Fruit fly (Drosophila melanogaster) whole organism, embryonic: ENCODE data around the gene kirre.
A peak's percentile ranks its signal among the peaks of the same experiment; 100 is the strongest.

Experiments used
- ATbp ChIP-seq: fragments of 200-800 bp; sonication (Bioruptor generic); optimal IDR thresholded peaks from 2 replicates; lab custom pipeline; 2017; ENCODE audit warnings: missing biosample characterization, mild to moderate bottlenecking, missing genetic modification characterization, missing genetic modification reagents
- Ada2b ChIP-seq: fragments of 200-800 bp; sonication (Bioruptor generic); IDR thresholded peaks from 2 replicates; pipeline ENCODE4 v1.3.6; 2022; ENCODE audit warnings: missing biosample characterization, missing genetic modification characterization
- Bdp1 ChIP-seq: fragments of 200-800 bp; sonication (Bioruptor generic); optimal IDR thresholded peaks from 3 replicates; lab custom pipeline; 2016; ENCODE audit warnings: missing biosample characterization, missing genetic modification characterization
- Blimp-1 ChIP-seq: fragments of 200-800 bp; sonication (Bioruptor generic); optimal IDR thresholded peaks from 3 replicates; lab custom pipeline; 2018; ENCODE audit warnings: missing biosample characterization, missing genetic modification characterization, mild to moderate bottlenecking, moderate library complexity, missing genetic modification reagents
- Bteb2 ChIP-seq: fragments of 200-800 bp; sonication (Bioruptor generic); optimal IDR thresholded peaks from 2 replicates; lab custom pipeline; 2016; ENCODE audit warnings: missing biosample characterization, missing genetic modification characterization
- CG10654 ChIP-seq: fragments of 200-800 bp; sonication (Bioruptor generic); optimal IDR thresholded peaks from 2 replicates; lab custom pipeline; 2016; ENCODE audit warnings: missing biosample characterization, missing genetic modification characterization
- CG12071 ChIP-seq: fragments of 200-800 bp; sonication (Bioruptor generic); optimal IDR thresholded peaks from 3 replicates; lab custom pipeline; 2018; ENCODE audit warnings: missing biosample characterization, mild to moderate bottlenecking, missing genetic modification characterization
- CG12769 ChIP-seq: fragments of 200-800 bp; sonication (Bioruptor generic); optimal IDR thresholded peaks from 2 replicates; lab custom pipeline; 2019; ENCODE audit warnings: missing biosample characterization, mild to moderate bottlenecking, missing genetic modification characterization, moderate library complexity
- CG12942 ChIP-seq: fragments of 200-800 bp; sonication (Bioruptor generic); optimal IDR thresholded peaks from 3 replicates; lab custom pipeline; 2016; ENCODE audit warnings: missing biosample characterization, missing genetic modification characterization
- CG15601 ChIP-seq: fragments of 200-800 bp; sonication (Bioruptor generic); optimal IDR thresholded peaks from 3 replicates; lab custom pipeline; 2019; ENCODE audit warnings: missing biosample characterization, mild to moderate bottlenecking, missing genetic modification characterization, moderate library complexity
- CG17568 ChIP-seq: fragments of 200-800 bp; sonication (Bioruptor generic); optimal IDR thresholded peaks from 2 replicates; lab custom pipeline; 2018; ENCODE audit warnings: missing biosample characterization, mild to moderate bottlenecking, missing genetic modification characterization, moderate library complexity
- CG17829 ChIP-seq: fragments of 200-800 bp; optimal IDR thresholded peaks from 2 replicates; lab custom pipeline; 2019; ENCODE audit warnings: missing biosample characterization, mild to moderate bottlenecking, missing genetic modification characterization, moderate library complexity
- CG2120 ChIP-seq: fragments of 200-800 bp; sonication (Bioruptor generic); optimal IDR thresholded peaks from 3 replicates; lab custom pipeline; 2016; ENCODE audit warnings: missing biosample characterization, missing genetic modification characterization
- CG2712 ChIP-seq: fragments of 200-800 bp; optimal IDR thresholded peaks from 3 replicates; lab custom pipeline; 2019; ENCODE audit warnings: missing biosample characterization, mild to moderate bottlenecking, missing genetic modification characterization, moderate library complexity
- CG30431 ChIP-seq: fragments of 200-800 bp; sonication (Bioruptor generic); optimal IDR thresholded peaks from 2 replicates; lab custom pipeline; 2017; ENCODE audit warnings: missing biosample characterization, missing genetic modification characterization
- CG31388 ChIP-seq: fragments of 200-800 bp; sonication (Bioruptor generic); optimal IDR thresholded peaks from 2 replicates; lab custom pipeline; 2016; ENCODE audit warnings: missing biosample characterization, missing genetic modification characterization
- CG3163 ChIP-seq: fragments of 200-800 bp; sonication (Bioruptor generic); optimal IDR thresholded peaks from 3 replicates; lab custom pipeline; 2016; ENCODE audit warnings: missing biosample characterization, missing genetic modification characterization
- CG32532 ChIP-seq: fragments of 200-800 bp; sonication (Bioruptor generic); IDR thresholded peaks from 2 replicates; pipeline ENCODE4 v1.3.6; 2022; ENCODE audit warnings: missing biosample characterization, missing genetic modification characterization
- CG6683 ChIP-seq: fragments of 200-800 bp; sonication (Bioruptor generic); optimal IDR thresholded peaks from 2 replicates; lab custom pipeline; 2017; ENCODE audit warnings: missing biosample characterization, mild to moderate bottlenecking, missing genetic modification characterization, missing genetic modification reagents
- CG8478 ChIP-seq: fragments of >200 bp; optimal IDR thresholded peaks from 2 replicates; lab custom pipeline; 2018
- CTCF ChIP-seq: fragments of 200-800 bp; sonication (Bioruptor generic); optimal IDR thresholded peaks from 2 replicates; lab custom pipeline; 2017; ENCODE audit warnings: missing biosample characterization, mild to moderate bottlenecking, missing genetic modification characterization, moderate library complexity
- Deaf1 ChIP-seq: fragments of 200-800 bp; optimal IDR thresholded peaks from 3 replicates; lab custom pipeline; 2019; ENCODE audit warnings: missing biosample characterization, mild to moderate bottlenecking, missing genetic modification characterization, moderate library complexity
- Dll ChIP-seq: fragments of 200-800 bp; sonication (Bioruptor generic); IDR thresholded peaks from 4 replicates; pipeline ENCODE4 v1.3.6; 2022; ENCODE audit warnings: missing biosample characterization, missing genetic modification characterization; ENCODE audit not compliant: partially characterized antibody
- Doc2 ChIP-seq: fragments of 200-800 bp; sonication (Bioruptor generic); IDR thresholded peaks from 2 replicates; pipeline ENCODE4 v1.3.6; 2022; ENCODE audit warnings: missing biosample characterization, missing genetic modification characterization
- Fer3 ChIP-seq: fragments of 200-800 bp; sonication (Bioruptor generic); optimal IDR thresholded peaks from 2 replicates; lab custom pipeline; 2018; ENCODE audit warnings: missing biosample characterization, mild to moderate bottlenecking, missing genetic modification characterization, moderate library complexity
- Gsc ChIP-seq: fragments of 200-800 bp; sonication (Bioruptor generic); IDR thresholded peaks from 2 replicates; pipeline ENCODE4 v1.3.6; 2022; ENCODE audit warnings: missing biosample characterization, missing genetic modification characterization
- Hmr ChIP-seq: fragments of 200-800 bp; sonication (Bioruptor generic); optimal IDR thresholded peaks from 3 replicates; lab custom pipeline; 2017; ENCODE audit warnings: mild to moderate bottlenecking, missing biosample characterization, missing genetic modification reagents, missing genetic modification characterization
- Hr39 ChIP-seq: fragments of >200 bp; optimal IDR thresholded peaks from 2 replicates; lab custom pipeline; 2017
- Lim3 ChIP-seq: fragments of 200-800 bp; sonication (Bioruptor generic); IDR thresholded peaks from 2 replicates; pipeline ENCODE4 v1.3.6; 2022; ENCODE audit warnings: missing biosample characterization, missing genetic modification characterization
- NFAT ChIP-seq: fragments of 200-800 bp; sonication (Bioruptor generic); IDR thresholded peaks from 2 replicates; pipeline ENCODE4 v1.3.6; 2022; ENCODE audit warnings: missing biosample characterization, missing genetic modification characterization
- Sox100B ChIP-seq: fragments of 200-800 bp; sonication (Bioruptor generic); optimal IDR thresholded peaks from 3 replicates; lab custom pipeline; 2018; ENCODE audit warnings: missing biosample characterization, mild to moderate bottlenecking, missing genetic modification characterization
- Trl ChIP-seq, 3 experiments: fragments of >200 bp in 2 of 3; fragments of 200-800 bp in 1 of 3; sonication (Bioruptor generic) in 1 of 3; optimal IDR thresholded peaks; 2 replicates in 1 of 3; 3 replicates in 2 of 3; lab custom pipeline; 2016 to 2017; ENCODE audit warnings: missing biosample characterization in 1 of 3, missing genetic modification characterization in 1 of 3
- Vsx1 ChIP-seq: fragments of 200-800 bp; sonication (Bioruptor generic); optimal IDR thresholded peaks from 2 replicates; lab custom pipeline; 2017; ENCODE audit warnings: missing biosample characterization, mild to moderate bottlenecking, missing genetic modification characterization, missing genetic modification reagents
- amos ChIP-seq: fragments of 200-800 bp; sonication (Bioruptor generic); IDR thresholded peaks from 2 replicates; pipeline ENCODE4 v1.3.6; 2022; ENCODE audit warnings: missing biosample characterization, missing genetic modification characterization; ENCODE audit not compliant: partially characterized antibody
- ara ChIP-seq: fragments of 200-800 bp; sonication (Bioruptor generic); IDR thresholded peaks from 2 replicates; pipeline ENCODE4 v1.3.6; 2022; ENCODE audit warnings: missing biosample characterization, missing genetic modification characterization
- ase ChIP-seq: fragments of 200-800 bp; sonication (Bioruptor generic); IDR thresholded peaks from 3 replicates; pipeline ENCODE4 v1.3.6; 2022; ENCODE audit warnings: missing biosample characterization, missing genetic modification characterization
- ash1 ChIP-seq: fragments of 200-800 bp; sonication (Bioruptor generic); optimal IDR thresholded peaks from 2 replicates; lab custom pipeline; 2018; ENCODE audit warnings: missing biosample characterization, mild to moderate bottlenecking, missing genetic modification characterization
- chinmo ChIP-seq: fragments of 200-800 bp; sonication (Bioruptor generic); IDR thresholded peaks from 4 replicates; pipeline ENCODE4 v1.3.6; 2022; ENCODE audit warnings: missing biosample characterization, missing genetic modification characterization; ENCODE audit not compliant: partially characterized antibody
- crp ChIP-seq, 2 experiments: fragments of 200-800 bp; sonication (Bioruptor generic); optimal IDR thresholded peaks; 2 replicates in 1 of 2; 3 replicates in 1 of 2; lab custom pipeline; 2017; ENCODE audit warnings: missing biosample characterization in 2 of 2, missing genetic modification characterization in 2 of 2, mild to moderate bottlenecking in 1 of 2, moderate library complexity in 1 of 2
- dm ChIP-seq: fragments of 200-800 bp; sonication (Bioruptor generic); optimal IDR thresholded peaks from 3 replicates; lab custom pipeline; 2016; ENCODE audit warnings: missing biosample characterization, missing genetic modification characterization
- en ChIP-seq: fragments of 200-800 bp; sonication (Bioruptor generic); optimal IDR thresholded peaks from 2 replicates; lab custom pipeline; 2016; ENCODE audit warnings: missing biosample characterization, missing genetic modification characterization
- eyg ChIP-seq: fragments of 200-800 bp; sonication (Bioruptor generic); optimal IDR thresholded peaks from 3 replicates; lab custom pipeline; 2016; ENCODE audit warnings: missing biosample characterization, missing genetic modification characterization
- gcm ChIP-seq: fragments of 200-800 bp; sonication (Bioruptor generic); optimal IDR thresholded peaks from 2 replicates; lab custom pipeline; 2019; ENCODE audit warnings: missing biosample characterization, mild to moderate bottlenecking, missing genetic modification characterization, moderate library complexity
- ken ChIP-seq: fragments of 200-800 bp; sonication (Bioruptor generic); IDR thresholded peaks from 3 replicates; pipeline ENCODE4 v1.3.6; 2022; ENCODE audit warnings: missing biosample characterization, missing genetic modification characterization
- mirr ChIP-seq: fragments of 200-800 bp; sonication (Bioruptor generic); optimal IDR thresholded peaks from 3 replicates; lab custom pipeline; 2018; ENCODE audit warnings: missing biosample characterization, mild to moderate bottlenecking, missing genetic modification characterization
- p53 ChIP-seq: fragments of 200-800 bp; sonication (Bioruptor generic); optimal IDR thresholded peaks from 2 replicates; lab custom pipeline; 2016; ENCODE audit warnings: missing biosample characterization, missing genetic modification characterization
- pho ChIP-seq: fragments of 200-800 bp; sonication (Bioruptor generic); optimal IDR thresholded peaks from 2 replicates; lab custom pipeline; 2016; ENCODE audit warnings: missing biosample characterization, missing genetic modification characterization
- row ChIP-seq: fragments of 200-800 bp; sonication (Bioruptor generic); IDR thresholded peaks from 3 replicates; pipeline ENCODE4 v1.3.6; 2022; ENCODE audit warnings: missing biosample characterization, missing genetic modification characterization
- sisA ChIP-seq: fragments of 200-800 bp; sonication (Bioruptor generic); IDR thresholded peaks from 2 replicates; pipeline ENCODE4 v1.3.6; 2022; ENCODE audit warnings: missing biosample characterization, missing genetic modification characterization
- stc ChIP-seq: fragments of 200-800 bp; sonication (Bioruptor generic); IDR thresholded peaks from 2 replicates; pipeline ENCODE4 v1.3.6; 2022; ENCODE audit warnings: missing biosample characterization, missing genetic modification characterization
- tio ChIP-seq: fragments of 200-800 bp; sonication (Bioruptor generic); optimal IDR thresholded peaks from 2 replicates; lab custom pipeline; 2017; ENCODE audit warnings: missing biosample characterization, missing genetic modification characterization, inconsistent platforms
- trem ChIP-seq: fragments of 200-800 bp; optimal IDR thresholded peaks from 3 replicates; lab custom pipeline; 2019; ENCODE audit warnings: missing biosample characterization, mild to moderate bottlenecking, missing genetic modification characterization, moderate library complexity

The kirre gene

DNA sequence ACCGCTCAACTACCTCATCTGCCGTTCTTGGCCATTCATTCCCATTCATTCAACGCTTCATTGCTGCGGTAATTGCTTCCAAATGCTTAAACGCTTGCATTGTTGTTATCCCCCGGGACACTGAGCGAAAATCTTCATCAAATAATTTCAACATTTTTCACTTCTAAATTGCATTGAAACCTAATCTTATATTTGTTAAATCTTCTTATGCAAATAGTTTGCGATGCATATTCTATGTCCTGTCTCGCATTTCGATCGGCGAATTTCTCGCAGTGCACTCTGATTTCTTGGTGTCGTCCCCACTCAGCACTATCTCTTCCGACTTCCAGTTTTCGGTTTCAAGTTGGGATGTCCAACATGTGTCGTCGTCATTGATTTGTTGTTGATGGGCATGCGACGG, 356.8 kb downstream of the kirre start (continued):
- TF ChIP-seq CG10654 (GFP tag; lab: Kevin White, UChicago), result peak; percentile 94
- TF ChIP-seq row (GFP tag; lab: Robert Waterston, UW), result peak; percentile 92
- TF ChIP-seq Lim3 (GFP tag; lab: Robert Waterston, UW), result peak; percentile 38; the same call in 1 of the 2 replicates
- peak; percentile 87 for TF ChIP-seq dm (GFP tag; lab: Kevin White, UChicago)
- TF ChIP-seq CG8478, result no peak
- TF ChIP-seq eyg (GFP tag; lab: Kevin White, UChicago), result peak; percentile 71
- no peak for TF ChIP-seq Trl (optimal IDR thresholded peaks at IDR 0.05; lab: Kevin White, UChicago)
- TF ChIP-seq Trl (GFP tag; optimal IDR thresholded peaks at IDR 0.05; lab: Kevin White, UChicago), result peak; percentile 97
- TF ChIP-seq CTCF (GFP tag; lab: Kevin White, UChicago), result peak; percentile 59
- no peak for TF ChIP-seq Dll (GFP tag; lab: Robert Waterston, UW)
- peak; percentile 90 for TF ChIP-seq CG12942 (GFP tag; lab: Kevin White, UChicago)
- TF ChIP-seq Deaf1 (tag; lab: Kevin White, UChicago), result peak; percentile 68
- TF ChIP-seq gcm (GFP tag; lab: Kevin White, UChicago), result peak; percentile 92
- TF ChIP-seq CG31388 (GFP tag; lab: Kevin White, UChicago), result peak; percentile 86
- peak; percentile 97 for TF ChIP-seq ara (GFP tag; lab: Robert Waterston, UW)
- no peak for TF ChIP-seq Doc2
- peak; percentile 82 for TF ChIP-seq Ada2b (GFP tag; lab: Robert Waterston, UW)
- TF ChIP-seq Bteb2 (GFP tag; lab: Kevin White, UChicago), result peak; percentile 83
- no peak for TF ChIP-seq Hr39 (lab: Kevin White, UChicago)
- TF ChIP-seq pho (GFP tag; lab: Kevin White, UChicago), result peak; percentile 75
- TF ChIP-seq ash1 (GFP tag; lab: Kevin White, UChicago), result no peak
- TF ChIP-seq Gsc (GFP tag; lab: Robert Waterston, UW), result peak; percentile 88
- TF ChIP-seq Blimp-1 (GFP tag; lab: Kevin White, UChicago), result peak; percentile 94
- TF ChIP-seq CG17829 (tag; lab: Kevin White, UChicago), result peak; percentile 97
- TF ChIP-seq CG15601, result peak; percentile 95
- TF ChIP-seq Fer3 (tag; lab: Kevin White, UChicago), result peak; percentile 83
- TF ChIP-seq CG32532 (GFP tag; lab: Robert Waterston, UW), result peak; percentile 77
- TF ChIP-seq ATbp (GFP tag; lab: Kevin White, UChicago), result peak; percentile 94
- TF ChIP-seq p53 (GFP tag; lab: Kevin White, UChicago), result peak; percentile 86
- peak in 1 of 2 experiments; percentile 47 for TF ChIP-seq crp (GFP tag; optimal IDR thresholded peaks at IDR 0.05; lab: Kevin White, UChicago)
- no peak for TF ChIP-seq amos
- peak; percentile 88 for TF ChIP-seq ase (GFP tag; lab: Robert Waterston, UW)
- peak; percentile 92 for TF ChIP-seq CG12769
- TF ChIP-seq CG3163 (GFP tag; lab: Kevin White, UChicago), result peak; percentile 80
- peak; percentile 90 for TF ChIP-seq CG12071 (GFP tag; lab: Kevin White, UChicago)
- peak; percentile 90 for TF ChIP-seq tio (GFP tag; lab: Kevin White, UChicago)
- TF ChIP-seq Bdp1, result peak; percentile 85
- no peak; the same call in 1 of the 2 replicates for TF ChIP-seq NFAT (GFP tag; lab: Robert Waterston, UW)
- TF ChIP-seq chinmo (GFP tag; lab: Robert Waterston, UW), result no peak
- peak; percentile 65 for TF ChIP-seq Vsx1 (GFP tag; lab: Kevin White, UChicago)
- TF ChIP-seq Sox100B (GFP tag; lab: Kevin White, UChicago), result peak; percentile 86
- peak; percentile 92 for TF ChIP-seq sisA
- peak; percentile 97 for TF ChIP-seq CG2712 (tag; lab: Kevin White, UChicago)
- TF ChIP-seq mirr, result peak; percentile 42
- peak; percentile 85 for TF ChIP-seq stc (GFP tag; lab: Robert Waterston, UW)
- peak; percentile 89 for TF ChIP-seq en (GFP tag; lab: Kevin White, UChicago)
- TF ChIP-seq trem, result peak; percentile 94
- TF ChIP-seq CG17568, result peak; percentile 78
- TF ChIP-seq CG2120, result peak; percentile 63
- peak; percentile 94 for TF ChIP-seq ken
- TF ChIP-seq CG30431 (GFP tag; lab: Kevin White, UChicago), result peak; percentile 96
- TF ChIP-seq Hmr (GFP tag; lab: Kevin White, UChicago), result peak; percentile 68
- TF ChIP-seq CG6683 (GFP tag; lab: Kevin White, UChicago), result peak; percentile 40
